Fruit fly (Drosophila melanogaster) whole organism, embryonic: ENCODE results near the gene CG42525.
A peak's percentile ranks its signal among the peaks of the same experiment; 100 is the strongest.

Experiments used
- Aef1 ChIP-seq: fragments of 200-800 bp; sonication (Bioruptor generic); IDR thresholded peaks from 3 replicates; pipeline ENCODE4 v1.3.6; 2022; ENCODE audit warnings: missing biosample characterization, missing genetic modification characterization
- Atf3 ChIP-seq: fragments of 200-800 bp; sonication (Bioruptor generic); optimal IDR thresholded peaks from 3 replicates; lab custom pipeline; 2016; ENCODE audit warnings: missing biosample characterization, missing genetic modification characterization
- Bgb ChIP-seq: fragments of 200-800 bp; sonication (Bioruptor generic); IDR thresholded peaks from 2 replicates; pipeline ENCODE4 v1.3.6; 2022; ENCODE audit warnings: missing biosample characterization, missing genetic modification characterization; ENCODE audit not compliant: partially characterized antibody
- CG10431 ChIP-seq: fragments of 200-800 bp; sonication (Bioruptor generic); optimal IDR thresholded peaks from 3 replicates; lab custom pipeline; 2018; ENCODE audit warnings: missing biosample characterization, mild to moderate bottlenecking, missing genetic modification characterization
- CG10462 ChIP-seq: fragments of 200-800 bp; sonication (Bioruptor generic); optimal IDR thresholded peaks from 2 replicates; lab custom pipeline; 2016; ENCODE audit warnings: missing biosample characterization, missing genetic modification characterization
- CG11696 ChIP-seq: fragments of 200-800 bp; sonication (Bioruptor generic); IDR thresholded peaks from 2 replicates; pipeline ENCODE4 v1.3.6; 2022; ENCODE audit warnings: missing biosample characterization, missing genetic modification characterization
- CG12155 ChIP-seq: fragments of 200-800 bp; sonication (Bioruptor generic); optimal IDR thresholded peaks from 3 replicates; lab custom pipeline; 2016; ENCODE audit warnings: missing biosample characterization, missing genetic modification characterization
- CG12219 ChIP-seq: fragments of 200-800 bp; sonication (Bioruptor generic); optimal IDR thresholded peaks from 3 replicates; lab custom pipeline; 2018; ENCODE audit warnings: missing biosample characterization, mild to moderate bottlenecking, missing genetic modification characterization
- CG12236 ChIP-seq: fragments of 200-800 bp; sonication (Bioruptor generic); optimal IDR thresholded peaks from 2 replicates; lab custom pipeline; 2016; ENCODE audit warnings: missing biosample characterization, missing genetic modification characterization
- CG13424 ChIP-seq: fragments of 200-800 bp; sonication (Bioruptor generic); optimal IDR thresholded peaks from 2 replicates; lab custom pipeline; 2019; ENCODE audit warnings: missing biosample characterization, mild to moderate bottlenecking, missing genetic modification characterization, moderate library complexity
- CG14050 ChIP-seq: fragments of 200-800 bp; sonication (Bioruptor generic); IDR thresholded peaks from 3 replicates; pipeline ENCODE4 v1.3.6; 2022; ENCODE audit warnings: missing biosample characterization, missing genetic modification characterization
- CG16815 ChIP-seq: fragments of 200-800 bp; sonication (Bioruptor generic); optimal IDR thresholded peaks from 3 replicates; lab custom pipeline; 2017; ENCODE audit warnings: missing biosample characterization, mild to moderate bottlenecking, missing genetic modification characterization
- CG1832 ChIP-seq: fragments of 200-800 bp; sonication (Bioruptor generic); optimal IDR thresholded peaks from 2 replicates; lab custom pipeline; 2017; ENCODE audit warnings: missing biosample characterization, mild to moderate bottlenecking, missing genetic modification characterization, inconsistent platforms
- CG2120 ChIP-seq: fragments of 200-800 bp; sonication (Bioruptor generic); optimal IDR thresholded peaks from 3 replicates; lab custom pipeline; 2016; ENCODE audit warnings: missing biosample characterization, missing genetic modification characterization
- CG30431 ChIP-seq: fragments of 200-800 bp; sonication (Bioruptor generic); optimal IDR thresholded peaks from 2 replicates; lab custom pipeline; 2017; ENCODE audit warnings: missing biosample characterization, missing genetic modification characterization
- CG32532 ChIP-seq: fragments of 200-800 bp; sonication (Bioruptor generic); IDR thresholded peaks from 2 replicates; pipeline ENCODE4 v1.3.6; 2022; ENCODE audit warnings: missing biosample characterization, missing genetic modification characterization
- CG33557 ChIP-seq: fragments of 200-800 bp; sonication (Bioruptor generic); optimal IDR thresholded peaks from 2 replicates; lab custom pipeline; 2019; ENCODE audit warnings: missing biosample characterization, mild to moderate bottlenecking, missing genetic modification characterization, moderate library complexity
- CG3726 ChIP-seq: fragments of 200-800 bp; sonication (Bioruptor generic); IDR thresholded peaks from 3 replicates; pipeline ENCODE4, ENCODE4 v1.3.6; 2022; ENCODE audit warnings: missing biosample characterization, missing genetic modification characterization
- CG3847 ChIP-seq: fragments of 200-800 bp; sonication (Bioruptor generic); IDR thresholded peaks from 2 replicates; pipeline ENCODE4 v1.3.6; 2022; ENCODE audit warnings: missing biosample characterization, missing genetic modification characterization
- CG5245 ChIP-seq: fragments of 200-800 bp; sonication (Bioruptor generic); optimal IDR thresholded peaks from 3 replicates; lab custom pipeline; 2016; ENCODE audit warnings: missing biosample characterization, missing genetic modification characterization
- CG6683 ChIP-seq: fragments of 200-800 bp; sonication (Bioruptor generic); optimal IDR thresholded peaks from 2 replicates; lab custom pipeline; 2017; ENCODE audit warnings: missing biosample characterization, mild to moderate bottlenecking, missing genetic modification characterization, missing genetic modification reagents
- CG7357 ChIP-seq: fragments of 200-800 bp; sonication (Bioruptor generic); IDR thresholded peaks from 3 replicates; pipeline ENCODE4 v1.3.6; 2022; ENCODE audit warnings: missing biosample characterization, missing genetic modification characterization
- CG7556 ChIP-seq: fragments of 200-800 bp; sonication (Bioruptor generic); optimal IDR thresholded peaks from 2 replicates; lab custom pipeline; 2017; ENCODE audit warnings: missing biosample characterization, mild to moderate bottlenecking, missing genetic modification characterization
- CG8478 ChIP-seq: fragments of >200 bp; optimal IDR thresholded peaks from 2 replicates; lab custom pipeline; 2018
- CG9797 ChIP-seq: fragments of 200-800 bp; sonication (Bioruptor generic); optimal IDR thresholded peaks from 3 replicates; lab custom pipeline; 2018; ENCODE audit warnings: missing biosample characterization, mild to moderate bottlenecking, missing genetic modification characterization
- CG9817 ChIP-seq: fragments of 200-800 bp; sonication (Bioruptor generic); optimal IDR thresholded peaks from 2 replicates; lab custom pipeline; 2018; ENCODE audit warnings: missing biosample characterization, mild to moderate bottlenecking, missing genetic modification characterization, moderate library complexity
- CHES-1-like ChIP-seq: fragments of 200-800 bp; sonication (Bioruptor generic); optimal IDR thresholded peaks from 2 replicates; lab custom pipeline; 2016; ENCODE audit warnings: missing biosample characterization, missing genetic modification characterization
- Chrac-16 ChIP-seq: fragments of 200-800 bp; sonication (Bioruptor generic); optimal IDR thresholded peaks from 3 replicates; lab custom pipeline; 2016; ENCODE audit warnings: missing biosample characterization, missing genetic modification characterization
- Dip2 ChIP-seq: fragments of 200-800 bp; sonication (Bioruptor generic); IDR thresholded peaks from 2 replicates; pipeline ENCODE4 v1.3.6; 2022; ENCODE audit warnings: missing biosample characterization, missing genetic modification characterization
- E2f2 ChIP-seq: fragments of 200-800 bp; sonication (Bioruptor generic); IDR thresholded peaks from 2 replicates; pipeline ENCODE4 v1.3.6; 2022; ENCODE audit warnings: missing biosample characterization, missing genetic modification characterization
- Fer1 ChIP-seq: fragments of 200-800 bp; sonication (Bioruptor generic); optimal IDR thresholded peaks from 2 replicates; lab custom pipeline; 2017; ENCODE audit warnings: missing biosample characterization, mild to moderate bottlenecking, missing genetic modification characterization
- Jarid2 ChIP-seq: fragments of 200-800 bp; sonication (Bioruptor generic); optimal IDR thresholded peaks from 3 replicates; lab custom pipeline; 2017; ENCODE audit warnings: mild to moderate bottlenecking, missing biosample characterization, missing genetic modification reagents, missing genetic modification characterization
- Max ChIP-seq: fragments of 200-800 bp; sonication (Bioruptor generic); optimal IDR thresholded peaks from 2 replicates; lab custom pipeline; 2016; ENCODE audit warnings: missing biosample characterization, mild to moderate bottlenecking, missing genetic modification characterization
- Optix ChIP-seq: fragments of 200-800 bp; sonication (Bioruptor generic); IDR thresholded peaks from 3 replicates; pipeline ENCODE4 v1.3.6; 2022; ENCODE audit warnings: missing biosample characterization, missing genetic modification characterization
- PHDP ChIP-seq: fragments of 200-800 bp; sonication (Bioruptor generic); optimal IDR thresholded peaks from 3 replicates; lab custom pipeline; 2018; ENCODE audit warnings: missing biosample characterization, mild to moderate bottlenecking, missing genetic modification characterization, moderate library complexity
- Pdp1 ChIP-seq, 2 experiments: fragments of 200-800 bp; sonication (Bioruptor generic); optimal IDR thresholded peaks; 3 replicates each; lab custom pipeline; 2016; ENCODE audit warnings: missing biosample characterization in 2 of 2, missing genetic modification characterization in 2 of 2, mild to moderate bottlenecking in 1 of 2, moderate library complexity in 1 of 2
- Sin3A ChIP-seq: fragments of >200 bp; optimal IDR thresholded peaks from 2 replicates; lab custom pipeline; 2018
- Ssrp ChIP-seq: fragments of 200-800 bp; sonication (Bioruptor generic); optimal IDR thresholded peaks from 2 replicates; lab custom pipeline; 2018; ENCODE audit warnings: missing biosample characterization, mild to moderate bottlenecking, missing genetic modification characterization, moderate library complexity
- btn ChIP-seq: fragments of 200-800 bp; sonication (Bioruptor generic); optimal IDR thresholded peaks from 2 replicates; lab custom pipeline; 2016; ENCODE audit warnings: missing biosample characterization, missing genetic modification characterization
- cato ChIP-seq: fragments of 200-800 bp; sonication (Bioruptor generic); optimal IDR thresholded peaks from 2 replicates; lab custom pipeline; 2016; ENCODE audit warnings: missing biosample characterization, missing genetic modification characterization, borderline replicate concordance
- grau ChIP-seq: fragments of 200-800 bp; optimal IDR thresholded peaks from 3 replicates; lab custom pipeline; 2019; ENCODE audit warnings: missing biosample characterization, mild to moderate bottlenecking, missing genetic modification characterization, moderate library complexity
- ham ChIP-seq: fragments of 200-800 bp; sonication (Bioruptor generic); IDR thresholded peaks from 2 replicates; pipeline ENCODE4 v1.3.6; 2022; ENCODE audit warnings: missing biosample characterization, missing genetic modification characterization
- lmd ChIP-seq: fragments of 200-800 bp; sonication (Bioruptor generic); IDR thresholded peaks from 2 replicates; pipeline ENCODE4 v1.3.6; 2022; ENCODE audit warnings: missing biosample characterization, missing genetic modification characterization
- maf-S ChIP-seq: fragments of 200-800 bp; sonication (Bioruptor generic); optimal IDR thresholded peaks from 2 replicates; lab custom pipeline; 2016; ENCODE audit warnings: missing biosample characterization, missing genetic modification characterization
- oc ChIP-seq: fragments of 200-800 bp; sonication (Bioruptor generic); optimal IDR thresholded peaks from 2 replicates; lab custom pipeline; 2018; ENCODE audit warnings: missing biosample characterization, mild to moderate bottlenecking, missing genetic modification characterization, moderate library complexity
- pros ChIP-seq: fragments of 200-800 bp; sonication (Bioruptor generic); optimal IDR thresholded peaks from 3 replicates; lab custom pipeline; 2019; ENCODE audit warnings: missing biosample characterization, mild to moderate bottlenecking, missing genetic modification characterization, moderate library complexity
- pzg ChIP-seq: fragments of 200-800 bp; sonication (Bioruptor generic); optimal IDR thresholded peaks from 3 replicates; lab custom pipeline; 2018; ENCODE audit warnings: missing biosample characterization, mild to moderate bottlenecking, missing genetic modification characterization, moderate library complexity
- row ChIP-seq: fragments of 200-800 bp; sonication (Bioruptor generic); IDR thresholded peaks from 3 replicates; pipeline ENCODE4 v1.3.6; 2022; ENCODE audit warnings: missing biosample characterization, missing genetic modification characterization
- salm ChIP-seq: fragments of 200-800 bp; sonication (Bioruptor generic); optimal IDR thresholded peaks from 2 replicates; lab custom pipeline; 2018; ENCODE audit warnings: missing biosample characterization, mild to moderate bottlenecking, missing genetic modification characterization
- ssp ChIP-seq: fragments of 200-800 bp; sonication (Bioruptor generic); IDR thresholded peaks from 2 replicates; pipeline ENCODE4 v1.3.6; 2022; ENCODE audit warnings: missing biosample characterization, missing genetic modification characterization
- tgo ChIP-seq: fragments of 200-800 bp; sonication (Bioruptor generic); IDR thresholded peaks from 3 replicates; pipeline ENCODE4 v1.3.6; 2022; ENCODE audit warnings: missing biosample characterization, missing genetic modification characterization
- tx ChIP-seq: fragments of 200-800 bp; sonication (Bioruptor generic); optimal IDR thresholded peaks from 2 replicates; lab custom pipeline; 2016; ENCODE audit warnings: missing biosample characterization, missing genetic modification characterization
- yki ChIP-seq: fragments of >200 bp; optimal IDR thresholded peaks from 3 replicates; lab custom pipeline; 2018

The CG42525 gene

dm6 chr3L:3179474-3179873 is 10.1 kb downstream of the CG42525 start (continued):
- peak; percentile 35 for TF ChIP-seq tx (GFP tag; lab: Kevin White, UChicago)
- peak; percentile 79 for TF ChIP-seq CG6683 (GFP tag; lab: Kevin White, UChicago)
- peak; percentile 76 for TF ChIP-seq CG9817 (tag; lab: Kevin White, UChicago)
- peak; percentile 78 for TF ChIP-seq Optix
- peak; percentile 78 for TF ChIP-seq CG7357 (GFP tag; lab: Robert Waterston, UW)
- peak; percentile 62 for TF ChIP-seq CG33557
- TF ChIP-seq btn (GFP tag; lab: Kevin White, UChicago) = peak; percentile 66
- no peak for TF ChIP-seq CG1832
- peak; percentile 87 for TF ChIP-seq tgo (GFP tag; lab: Robert Waterston, UW)
- peak; percentile 11 for TF ChIP-seq CG10431
- peak; percentile 81 for TF ChIP-seq CG13424 (tag; lab: Kevin White, UChicago)
- no peak for TF ChIP-seq Sin3A
- TF ChIP-seq CG32532 (GFP tag; lab: Robert Waterston, UW) = peak; percentile 89
- peak; percentile 95 for TF ChIP-seq row (GFP tag; lab: Robert Waterston, UW)
- TF ChIP-seq CG12236 (GFP tag; lab: Kevin White, UChicago) = peak; percentile 57
- peak; percentile 76 for TF ChIP-seq CG12155 (GFP tag; lab: Kevin White, UChicago)
- TF ChIP-seq CG14050 (GFP tag; lab: Robert Waterston, UW) = peak; percentile 68
- TF ChIP-seq CG2120 (GFP tag; lab: Kevin White, UChicago) = peak; percentile 87
- TF ChIP-seq CG3847 (GFP tag; lab: Robert Waterston, UW) = peak; percentile 70
- peak; percentile 85 for TF ChIP-seq CG3726 (GFP tag; lab: Robert Waterston, UW)
- TF ChIP-seq CG10462 (GFP tag; lab: Kevin White, UChicago) = peak; percentile 64
- TF ChIP-seq Atf3 (GFP tag; lab: Kevin White, UChicago) = peak; percentile 31
- TF ChIP-seq ssp (GFP tag; lab: Robert Waterston, UW) = peak; percentile 75
- no peak for TF ChIP-seq Bgb (GFP tag; lab: Robert Waterston, UW)
- TF ChIP-seq CG9797 = no peak
- TF ChIP-seq CG30431 = peak; percentile 76
- TF ChIP-seq salm (tag; lab: Kevin White, UChicago) = no peak
- peak in 1 of 2 experiments; percentile 89 for TF ChIP-seq Pdp1 (GFP tag; optimal IDR thresholded peaks at IDR 0.05; lab: Kevin White, UChicago)
- TF ChIP-seq grau = peak; percentile 87
- TF ChIP-seq Aef1 (GFP tag; lab: Robert Waterston, UW) = peak; percentile 84
- no peak for TF ChIP-seq oc (tag; lab: Kevin White, UChicago)
- TF ChIP-seq ham (GFP tag; lab: Robert Waterston, UW) = peak; percentile 42; the same call in 1 of the 2 replicates
- no peak for TF ChIP-seq CG8478 (lab: Kevin White, UChicago)
- peak; percentile 85 for TF ChIP-seq Max (GFP tag; lab: Kevin White, UChicago)
- TF ChIP-seq pros (GFP tag; lab: Kevin White, UChicago) = no peak
- TF ChIP-seq yki = no peak
- TF ChIP-seq CG16815 (GFP tag; lab: Kevin White, UChicago) = peak; percentile 57
- peak; percentile 86 for TF ChIP-seq CG12219
- peak; percentile 56 for TF ChIP-seq Jarid2 (GFP tag; lab: Kevin White, UChicago)
- peak; percentile 92 for TF ChIP-seq PHDP (tag; lab: Kevin White, UChicago)
- peak; percentile 84 for TF ChIP-seq CG5245
- TF ChIP-seq CHES-1-like = peak; percentile 56
- TF ChIP-seq Dip2 (GFP tag; lab: Robert Waterston, UW) = no peak
- peak; percentile 80 for TF ChIP-seq maf-S (GFP tag; lab: Kevin White, UChicago)
- peak; percentile 88 for TF ChIP-seq CG7556 (GFP tag; lab: Kevin White, UChicago)
- peak; percentile 65 for TF ChIP-seq E2f2 (GFP tag; lab: Robert Waterston, UW)
- peak; percentile 1 for TF ChIP-seq pzg (GFP tag; lab: Kevin White, UChicago)
- peak; percentile 81 for TF ChIP-seq Chrac-16 (GFP tag; lab: Kevin White, UChicago)
- TF ChIP-seq Fer1 (GFP tag; lab: Kevin White, UChicago) = no peak
- TF ChIP-seq lmd (GFP tag; lab: Robert Waterston, UW) = peak; percentile 90
- peak; percentile 99 for TF ChIP-seq CG11696 (GFP tag; lab: Robert Waterston, UW)
- TF ChIP-seq cato (GFP tag; lab: Kevin White, UChicago) = peak; percentile 45
- peak; percentile 75 for TF ChIP-seq Ssrp (tag; lab: Kevin White, UChicago)
